Worm (Caenorhabditis elegans) whole organism, young adult: ENCODE data around the gene srd-31.

Experiments
- B0019.2 ChIP-seq: fragments of 200-800 bp; sonication (Bioruptor generic); conservative IDR thresholded peaks from 2 replicates; pipeline ENCODE4 v1.3.6; 2022; ENCODE audit warnings: missing genetic modification reagents, missing genetic modification characterization, missing compliant biosample characterization
- F10E7.11 ChIP-seq: sonication (generic microtip); optimal IDR thresholded peaks from 2 replicates; lab custom pipeline; 2017; ENCODE audit warnings: mild to moderate bottlenecking, missing genetic modification characterization, moderate library complexity, missing compliant biosample characterization
- ama-1 ChIP-seq, 3 experiments: fragments of 150-350 bp in 1 of 3; sonication (generic microtip) in 2 of 3; optimal IDR thresholded peaks; 2 replicates each; lab custom pipeline; 2014 to 2018; ENCODE audit warnings: missing biosample characterization in 2 of 3, missing genetic modification characterization in 2 of 3, missing genetic modification reagents in 2 of 3
- ceh-40 ChIP-seq: fragments of 200-800 bp; sonication (Bioruptor generic); IDR thresholded peaks from 2 replicates; pipeline ENCODE4 v1.3.6; 2022; ENCODE audit warnings: missing genetic modification characterization, missing compliant biosample characterization
- ceh-58 ChIP-seq: fragments of 200-800 bp; sonication (Bioruptor generic); IDR thresholded peaks from 2 replicates; pipeline ENCODE4 v1.3.6; 2022; ENCODE audit warnings: missing genetic modification characterization, missing compliant biosample characterization
- ceh-91 ChIP-seq: fragments of 200-800 bp; sonication (Bioruptor generic); IDR thresholded peaks from 2 replicates; pipeline ENCODE4 v1.3.6; 2022; ENCODE audit warnings: missing genetic modification reagents, missing genetic modification characterization, missing compliant biosample characterization
- dpff-1 ChIP-seq: sonication (generic microtip); optimal IDR thresholded peaks from 2 replicates; lab custom pipeline; 2017; ENCODE audit warnings: mild to moderate bottlenecking, missing genetic modification characterization, missing compliant biosample characterization
- egl-44 ChIP-seq: fragments of 200-800 bp; sonication (Bioruptor generic); IDR thresholded peaks from 2 replicates; pipeline ENCODE4 v1.3.6; 2022; ENCODE audit warnings: missing genetic modification reagents, missing genetic modification characterization, missing compliant biosample characterization
- lir-1 ChIP-seq: fragments of 200-800 bp; sonication (Bioruptor generic); conservative IDR thresholded peaks from 2 replicates; pipeline ENCODE4 v1.3.6; 2022; ENCODE audit warnings: missing genetic modification reagents, missing genetic modification characterization, missing compliant biosample characterization
- lsl-1 ChIP-seq: fragments of 200-800 bp; sonication (Bioruptor generic); optimal IDR thresholded peaks from 2 replicates; lab custom pipeline; 2018; ENCODE audit warnings: mild to moderate bottlenecking, missing genetic modification characterization, moderate library complexity, missing compliant biosample characterization
- pha-4 ChIP-seq: fragments of 150-350 bp; sonication (generic microtip); optimal IDR thresholded peaks from 2 replicates; lab custom pipeline; 2014; ENCODE audit warnings: missing biosample characterization, missing genetic modification reagents, missing genetic modification characterization
- snpc-4 ChIP-seq, 5 experiments: fragments of 150-350 bp in 1 of 5; sonication (generic microtip) in 4 of 5; optimal IDR thresholded peaks; 2 replicates each; lab custom pipeline; 2014 to 2018; ENCODE audit warnings: missing genetic modification characterization in 5 of 5, missing biosample characterization in 3 of 5, antibody characterized with exemption in 2 of 5, mild to moderate bottlenecking in 2 of 5, missing compliant biosample characterization in 2 of 5, missing genotype in 2 of 5, moderate library complexity in 2 of 5, missing genetic modification reagents in 1 of 5
- unc-62 ChIP-seq: fragments of 150-350 bp; optimal IDR thresholded peaks from 2 replicates; lab custom pipeline; 2014; ENCODE audit warnings: missing biosample characterization, missing genetic modification reagents, missing genetic modification characterization

- TF ChIP-seq ceh-40 (GFP tag; lab: Robert Waterston, UW) (no peak), ceh-58 (GFP tag; lab: Robert Waterston, UW) (no peak), lir-1 (GFP tag; lab: Robert Waterston, UW) (no peak), pha-4 (tag; lab: Kevin White, UChicago) (no peak), B0019.2 (GFP tag; lab: Robert Waterston, UW) (no peak), dpff-1 (tag; lab: Kevin White, UChicago) (no peak), egl-44 (GFP tag; lab: Robert Waterston, UW) (no peak), snpc-4 (GFP tag; optimal IDR thresholded peaks at IDR 0.05; lab: Kevin White, UChicago) (no peak), snpc-4 (tag; optimal IDR thresholded peaks at IDR 0.05; lab: Kevin White, UChicago) (no peak), unc-62 (no peak), ceh-91 (GFP tag; lab: Robert Waterston, UW) (no peak), F10E7.11 (tag; lab: Kevin White, UChicago) (no peak), lsl-1 (GFP tag; lab: Kevin White, UChicago) (no peak), ama-1 (optimal IDR thresholded peaks at IDR 0.05; lab: Kevin White, UChicago) (no peak), ama-1 (GFP tag; optimal IDR thresholded peaks at IDR 0.05; lab: Kevin White, UChicago) (no peak)
Measured at ce11 chrV:7626550-7626949, 8.0 kb downstream of the srd-31 start, which contains the start of gene F07C4.6.
